Worm (Caenorhabditis elegans) whole organism, midembryonic: ENCODE results near the gene ZK1240.5.
"Not testable (repeated sequence)": the region's sequence is repeated elsewhere in the genome, so short reads cannot be mapped to it uniquely, and the experiment has no call there.

Experiments used
- T22C8.4 ChIP-seq: fragments of 200-800 bp; sonication (Bioruptor generic); IDR thresholded peaks from 2 replicates; pipeline ENCODE4 v1.3.6; 2022; ENCODE audit warnings: missing genetic modification characterization, missing compliant biosample characterization
- flt-1 ChIP-seq: fragments of 200-800 bp; sonication (Bioruptor generic); IDR thresholded peaks from 2 replicates; pipeline ENCODE4 v1.3.6; 2022; ENCODE audit warnings: missing genetic modification characterization, missing compliant biosample characterization
- klf-2 ChIP-seq: fragments of 200-800 bp; sonication (Bioruptor generic); conservative IDR thresholded peaks from 2 replicates; pipeline ENCODE4 v1.3.6; 2022; ENCODE audit warnings: missing genetic modification reagents, missing genetic modification characterization, missing compliant biosample characterization
- ztf-23 ChIP-seq: fragments of 200-800 bp; sonication (Bioruptor generic); IDR thresholded peaks from 2 replicates; pipeline ENCODE4 v1.3.6; 2022; ENCODE audit warnings: missing genetic modification reagents, missing genetic modification characterization, missing compliant biosample characterization

DNA sequence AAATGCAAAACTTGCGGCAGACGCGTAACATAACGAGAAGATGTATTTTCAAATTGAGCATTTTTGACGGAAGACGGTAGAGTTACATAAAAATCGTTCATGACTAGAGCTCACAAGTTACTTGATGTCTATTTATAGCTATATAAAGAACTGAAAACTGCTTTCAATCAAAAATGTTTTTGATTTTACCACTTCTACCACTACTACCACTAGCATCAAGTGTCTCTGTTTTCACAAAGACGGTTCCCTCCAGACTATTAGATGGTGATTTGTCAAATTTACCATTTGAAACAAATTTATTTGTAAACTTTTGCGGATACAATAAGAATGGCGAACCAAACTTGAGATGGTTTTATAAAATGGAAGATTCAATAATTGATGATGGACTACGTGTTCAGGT lies 35.1 kb downstream of the ZK1240.5 start, which contains the start of gene K09F6.9:
- not testable (repeated sequence) for TF ChIP-seq T22C8.4, klf-2, flt-1, ztf-23 (GFP tag; lab: Robert Waterston, UW)
